Fruit fly (Drosophila melanogaster) whole organism, embryonic: Measurements from ENCODE around the gene Bap111.

Experiments used
- Atf3 ChIP-seq: fragments of 200-800 bp; sonication (Bioruptor generic); optimal IDR thresholded peaks from 3 replicates; lab custom pipeline; 2016; ENCODE audit warnings: missing biosample characterization, missing genetic modification characterization
- BEAF-32 ChIP-seq: fragments of 200-800 bp; sonication (Bioruptor generic); optimal IDR thresholded peaks from 3 replicates; lab custom pipeline; 2017; ENCODE audit warnings: missing biosample characterization, missing genetic modification characterization, mild to moderate bottlenecking, moderate library complexity, missing genetic modification reagents
- CG10267 ChIP-seq: fragments of 200-800 bp; sonication (Bioruptor generic); optimal IDR thresholded peaks from 2 replicates; lab custom pipeline; 2018; ENCODE audit warnings: missing biosample characterization, mild to moderate bottlenecking, missing genetic modification characterization, moderate library complexity
- CG10321 ChIP-seq: fragments of 200-800 bp; sonication (Bioruptor generic); IDR thresholded peaks from 2 replicates; pipeline ENCODE4 v1.3.6; 2022; ENCODE audit warnings: missing biosample characterization, missing genetic modification characterization
- CG12659 ChIP-seq: fragments of 200-800 bp; sonication (Bioruptor generic); optimal IDR thresholded peaks from 3 replicates; lab custom pipeline; 2017; ENCODE audit warnings: mild to moderate bottlenecking, missing biosample characterization, missing genetic modification reagents, missing genetic modification characterization
- CG13287 ChIP-seq: fragments of 200-800 bp; sonication (Bioruptor generic); IDR thresholded peaks from 2 replicates; pipeline ENCODE4 v1.3.6; 2022; ENCODE audit warnings: missing biosample characterization, missing genetic modification characterization; ENCODE audit not compliant: partially characterized antibody
- CG14710 ChIP-seq: fragments of 200-800 bp; sonication (Bioruptor generic); optimal IDR thresholded peaks from 3 replicates; lab custom pipeline; 2019; ENCODE audit warnings: missing biosample characterization, mild to moderate bottlenecking, missing genetic modification characterization, moderate library complexity
- CG14860 ChIP-seq: fragments of 200-800 bp; sonication (Bioruptor generic); IDR thresholded peaks from 3 replicates; pipeline ENCODE4 v1.3.6; 2022; ENCODE audit warnings: missing biosample characterization, missing genetic modification characterization; ENCODE audit not compliant: partially characterized antibody
- CG15269 ChIP-seq: fragments of 200-800 bp; sonication (Bioruptor generic); optimal IDR thresholded peaks from 2 replicates; lab custom pipeline; 2018; ENCODE audit warnings: missing biosample characterization, mild to moderate bottlenecking, missing genetic modification characterization, moderate library complexity
- CG17359 ChIP-seq: fragments of 200-800 bp; sonication (Bioruptor generic); optimal IDR thresholded peaks from 3 replicates; lab custom pipeline; 2018; ENCODE audit warnings: missing biosample characterization, mild to moderate bottlenecking, missing genetic modification characterization, moderate library complexity
- CG17361 ChIP-seq: fragments of 200-800 bp; sonication (Bioruptor generic); IDR thresholded peaks from 3 replicates; pipeline ENCODE4 v1.3.6; 2022; ENCODE audit warnings: missing biosample characterization, missing genetic modification characterization
- CG17802 ChIP-seq: fragments of 200-800 bp; sonication (Bioruptor generic); optimal IDR thresholded peaks from 2 replicates; lab custom pipeline; 2018; ENCODE audit warnings: missing biosample characterization, mild to moderate bottlenecking, missing genetic modification characterization, moderate library complexity
- CG1792 ChIP-seq: fragments of 200-800 bp; sonication (Bioruptor generic); optimal IDR thresholded peaks from 2 replicates; lab custom pipeline; 2016; ENCODE audit warnings: missing biosample characterization, missing genetic modification characterization
- CG18619 ChIP-seq: fragments of 200-800 bp; sonication (Bioruptor generic); optimal IDR thresholded peaks from 3 replicates; lab custom pipeline; 2017; ENCODE audit warnings: missing biosample characterization, mild to moderate bottlenecking, missing genetic modification characterization
- CG30020 ChIP-seq: fragments of 200-800 bp; optimal IDR thresholded peaks from 2 replicates; lab custom pipeline; 2019; ENCODE audit warnings: missing biosample characterization, mild to moderate bottlenecking, missing genetic modification characterization, moderate library complexity
- CG3995 ChIP-seq: fragments of 200-800 bp; sonication (Bioruptor generic); optimal IDR thresholded peaks from 3 replicates; lab custom pipeline; 2016; ENCODE audit warnings: missing biosample characterization, missing genetic modification characterization
- CG4730 ChIP-seq: fragments of 200-800 bp; sonication (Bioruptor generic); IDR thresholded peaks from 2 replicates; pipeline ENCODE4 v1.3.6; 2022; ENCODE audit warnings: missing biosample characterization, missing genetic modification characterization
- CG6791 ChIP-seq: fragments of 200-800 bp; sonication (Bioruptor generic); IDR thresholded peaks from 3 replicates; pipeline ENCODE4 v1.3.6; 2022; ENCODE audit warnings: missing biosample characterization, missing genetic modification characterization; ENCODE audit not compliant: partially characterized antibody
- CG9797 ChIP-seq: fragments of 200-800 bp; sonication (Bioruptor generic); optimal IDR thresholded peaks from 3 replicates; lab custom pipeline; 2018; ENCODE audit warnings: missing biosample characterization, mild to moderate bottlenecking, missing genetic modification characterization
- Dp ChIP-seq: fragments of 200-800 bp; sonication (Bioruptor generic); optimal IDR thresholded peaks from 2 replicates; lab custom pipeline; 2018; ENCODE audit warnings: missing biosample characterization, mild to moderate bottlenecking, missing genetic modification characterization, moderate library complexity
- Dref ChIP-seq: fragments of 200-800 bp; sonication (Bioruptor generic); IDR thresholded peaks from 2 replicates; pipeline ENCODE4 v1.3.6; 2022; ENCODE audit warnings: missing biosample characterization, missing genetic modification characterization
- Ets97D ChIP-seq: fragments of 200-800 bp; sonication (Bioruptor generic); optimal IDR thresholded peaks from 3 replicates; lab custom pipeline; 2016; ENCODE audit warnings: missing biosample characterization, missing genetic modification characterization
- Hr3 ChIP-seq: fragments of 200-800 bp; sonication (Bioruptor generic); optimal IDR thresholded peaks from 3 replicates; lab custom pipeline; 2016; ENCODE audit warnings: missing biosample characterization, missing genetic modification characterization
- Hsf ChIP-seq: fragments of 200-800 bp; sonication (Bioruptor generic); optimal IDR thresholded peaks from 3 replicates; lab custom pipeline; 2016; ENCODE audit warnings: missing biosample characterization, missing genetic modification characterization
- MTF-1 ChIP-seq: fragments of 200-800 bp; sonication (Bioruptor generic); optimal IDR thresholded peaks from 2 replicates; lab custom pipeline; 2018; ENCODE audit warnings: missing biosample characterization, mild to moderate bottlenecking, missing genetic modification characterization, borderline replicate concordance
- Pdp1 ChIP-seq, 2 experiments: fragments of 200-800 bp; sonication (Bioruptor generic); optimal IDR thresholded peaks; 3 replicates each; lab custom pipeline; 2016; ENCODE audit warnings: missing biosample characterization in 2 of 2, missing genetic modification characterization in 2 of 2, mild to moderate bottlenecking in 1 of 2, moderate library complexity in 1 of 2
- Rx ChIP-seq: fragments of 200-800 bp; sonication (Bioruptor generic); IDR thresholded peaks from 2 replicates; pipeline ENCODE4 v1.3.6; 2022; ENCODE audit warnings: missing biosample characterization, missing genetic modification characterization
- Spps ChIP-seq: fragments of 200-800 bp; sonication (Bioruptor generic); optimal IDR thresholded peaks from 2 replicates; lab custom pipeline; 2018; ENCODE audit warnings: missing biosample characterization, mild to moderate bottlenecking, missing genetic modification characterization
- Vsx1 ChIP-seq: fragments of 200-800 bp; sonication (Bioruptor generic); optimal IDR thresholded peaks from 2 replicates; lab custom pipeline; 2017; ENCODE audit warnings: missing biosample characterization, mild to moderate bottlenecking, missing genetic modification characterization, missing genetic modification reagents
- Xrp1 ChIP-seq: fragments of 200-800 bp; sonication (Bioruptor generic); IDR thresholded peaks from 2 replicates; pipeline ENCODE4 v1.3.6; 2022; ENCODE audit warnings: missing biosample characterization, missing genetic modification characterization
- amos ChIP-seq: fragments of 200-800 bp; sonication (Bioruptor generic); IDR thresholded peaks from 2 replicates; pipeline ENCODE4 v1.3.6; 2022; ENCODE audit warnings: missing biosample characterization, missing genetic modification characterization; ENCODE audit not compliant: partially characterized antibody
- ase ChIP-seq: fragments of 200-800 bp; sonication (Bioruptor generic); IDR thresholded peaks from 3 replicates; pipeline ENCODE4 v1.3.6; 2022; ENCODE audit warnings: missing biosample characterization, missing genetic modification characterization
- caup ChIP-seq: fragments of 200-800 bp; sonication (Bioruptor generic); optimal IDR thresholded peaks from 3 replicates; lab custom pipeline; 2017; ENCODE audit warnings: missing biosample characterization, mild to moderate bottlenecking, missing genetic modification characterization, moderate library complexity; ENCODE audit not compliant: severe bottlenecking
- chinmo ChIP-seq: fragments of 200-800 bp; sonication (Bioruptor generic); IDR thresholded peaks from 4 replicates; pipeline ENCODE4 v1.3.6; 2022; ENCODE audit warnings: missing biosample characterization, missing genetic modification characterization; ENCODE audit not compliant: partially characterized antibody
- da ChIP-seq: fragments of 200-800 bp; sonication (Bioruptor generic); optimal IDR thresholded peaks from 2 replicates; lab custom pipeline; 2016; ENCODE audit warnings: missing biosample characterization, missing genetic modification characterization
- dati ChIP-seq: fragments of 200-800 bp; sonication (Bioruptor generic); IDR thresholded peaks from 2 replicates; pipeline ENCODE4 v1.3.6; 2022; ENCODE audit warnings: missing biosample characterization, missing genetic modification characterization
- fru ChIP-seq: fragments of >200 bp; optimal IDR thresholded peaks from 2 replicates; lab custom pipeline; 2017
- inv ChIP-seq: fragments of 200-800 bp; sonication (Bioruptor generic); IDR thresholded peaks from 2 replicates; pipeline ENCODE4 v1.3.6; 2022; ENCODE audit warnings: missing biosample characterization, missing genetic modification characterization; ENCODE audit not compliant: partially characterized antibody
- kay ChIP-seq: fragments of 200-800 bp; sonication (Bioruptor generic); optimal IDR thresholded peaks from 2 replicates; lab custom pipeline; 2016; ENCODE audit warnings: missing biosample characterization, missing genetic modification characterization
- knrl ChIP-seq: fragments of 200-800 bp; sonication (Bioruptor generic); IDR thresholded peaks from 3 replicates; pipeline ENCODE4 v1.3.6; 2022; ENCODE audit warnings: missing biosample characterization, missing genetic modification characterization; ENCODE audit not compliant: partially characterized antibody
- nom ChIP-seq: fragments of 200-800 bp; sonication (Bioruptor generic); optimal IDR thresholded peaks from 2 replicates; lab custom pipeline; 2017; ENCODE audit warnings: missing biosample characterization, missing genetic modification characterization, mild to moderate bottlenecking, moderate library complexity, missing genetic modification reagents
- slp2 ChIP-seq: fragments of 200-800 bp; sonication (Bioruptor generic); optimal IDR thresholded peaks from 2 replicates; lab custom pipeline; 2016; ENCODE audit warnings: missing biosample characterization, missing genetic modification characterization
- sqz ChIP-seq: fragments of 200-800 bp; sonication (Bioruptor generic); optimal IDR thresholded peaks from 3 replicates; lab custom pipeline; 2018; ENCODE audit warnings: missing biosample characterization, mild to moderate bottlenecking, missing genetic modification characterization
- tap ChIP-seq: fragments of 200-800 bp; optimal IDR thresholded peaks from 3 replicates; lab custom pipeline; 2019; ENCODE audit warnings: missing biosample characterization, mild to moderate bottlenecking, missing genetic modification characterization, moderate library complexity
- trem ChIP-seq: fragments of 200-800 bp; optimal IDR thresholded peaks from 3 replicates; lab custom pipeline; 2019; ENCODE audit warnings: missing biosample characterization, mild to moderate bottlenecking, missing genetic modification characterization, moderate library complexity
- unc-4 ChIP-seq: fragments of 200-800 bp; sonication (Bioruptor generic); IDR thresholded peaks from 2 replicates; pipeline ENCODE4 v1.3.6; 2022; ENCODE audit warnings: missing biosample characterization, missing genetic modification characterization; ENCODE audit not compliant: partially characterized antibody
- vnd ChIP-seq: fragments of 200-800 bp; sonication (Bioruptor generic); IDR thresholded peaks from 3 replicates; pipeline ENCODE4 v1.3.6; 2022; ENCODE audit warnings: missing biosample characterization, missing genetic modification characterization; ENCODE audit not compliant: partially characterized antibody
- vvl ChIP-seq: fragments of 200-800 bp; sonication (Bioruptor generic); IDR thresholded peaks from 2 replicates; pipeline ENCODE4 v1.3.6; 2022; ENCODE audit warnings: missing biosample characterization, missing genetic modification characterization

The Bap111 gene

dm6 chrX:9142224-9142802 lies 6.8 kb upstream of the Bap111 start, which contains the start of gene CG7065 (continued):
- TF ChIP-seq vnd (GFP tag; lab: Robert Waterston, UW) (peak; percentile 67), da (GFP tag; lab: Kevin White, UChicago) (no peak), Rx (GFP tag; lab: Robert Waterston, UW) (no peak), Xrp1 (GFP tag; lab: Robert Waterston, UW) (no peak), knrl (GFP tag; lab: Robert Waterston, UW) (peak; percentile 56; the same call in 2 of the 3 replicates), amos (GFP tag; lab: Robert Waterston, UW) (peak; percentile 73), chinmo (peak; percentile 48; the same call in 1 of the 4 replicates), Hr3 (GFP tag; lab: Kevin White, UChicago) (no peak), CG10267 (peak; percentile 10), Hsf (GFP tag; lab: Kevin White, UChicago) (no peak), Dref (peak; percentile 74), Pdp1 (GFP tag; optimal IDR thresholded peaks at IDR 0.05; lab: Kevin White, UChicago) (no peak), Atf3 (no peak), CG17361 (GFP tag; lab: Robert Waterston, UW) (no peak), CG4730 (GFP tag; lab: Robert Waterston, UW) (no peak), CG18619 (GFP tag; lab: Kevin White, UChicago) (no peak), ase (GFP tag; lab: Robert Waterston, UW) (no peak), CG14860 (GFP tag; lab: Robert Waterston, UW) (0 out of 3 replicates have a peak, but pooled peaks have one; percentile 36), CG30020 (tag; lab: Kevin White, UChicago) (peak; percentile 43), Ets97D (GFP tag; lab: Kevin White, UChicago) (peak; percentile 45), Dp (peak; percentile 55), vvl (GFP tag; lab: Robert Waterston, UW) (no peak), caup (no peak), CG6791 (GFP tag; lab: Robert Waterston, UW) (peak; percentile 50; the same call in 2 of the 3 replicates), Vsx1 (GFP tag; lab: Kevin White, UChicago) (no peak), CG10321 (GFP tag; lab: Robert Waterston, UW) (no peak), inv (GFP tag; lab: Robert Waterston, UW) (peak; percentile 45; the same call in 1 of the 2 replicates), tap (tag; lab: Kevin White, UChicago) (no peak), BEAF-32 (peak; percentile 73), sqz (GFP tag; lab: Kevin White, UChicago) (peak; percentile 69), dati (GFP tag; lab: Robert Waterston, UW) (no peak), kay (no peak), CG14710 (tag; lab: Kevin White, UChicago) (peak; percentile 42), CG13287 (GFP tag; lab: Robert Waterston, UW) (peak; percentile 77), fru (lab: Kevin White, UChicago) (no peak), MTF-1 (GFP tag; lab: Kevin White, UChicago) (no peak), CG17802 (tag; lab: Kevin White, UChicago) (peak; percentile 2), CG3995 (GFP tag; lab: Kevin White, UChicago) (peak; percentile 20), trem (tag; lab: Kevin White, UChicago) (peak; percentile 37), slp2 (no peak), CG1792 (GFP tag; lab: Kevin White, UChicago) (no peak), Spps (tag; lab: Kevin White, UChicago) (no peak), CG9797 (GFP tag; lab: Kevin White, UChicago) (peak; percentile 70), unc-4 (GFP tag; lab: Robert Waterston, UW) (peak; percentile 66), nom (GFP tag; lab: Kevin White, UChicago) (no peak), CG17359 (peak; percentile 17), CG12659 (peak; percentile 28), CG15269 (tag; lab: Kevin White, UChicago) (no peak)
